Worm (Caenorhabditis elegans): ENCODE results near the gene R09A8.1.

The R09A8.1 gene

ce11 chrX:12635010-12635409 lies 21.5 kb downstream of the R09A8.1 start:
- TF ChIP-seq ref-1 (GFP tag; conservative IDR thresholded peaks at IDR 0.05), result no peak
- no peak for TF ChIP-seq flt-1 (GFP tag; IDR thresholded peaks at IDR 0.05)
- TF ChIP-seq klf-2 (GFP tag; conservative IDR thresholded peaks at IDR 0.05), result no peak
- no peak for TF ChIP-seq T22C8.4 (GFP tag; IDR thresholded peaks at IDR 0.05)
- TF ChIP-seq tab-1 (GFP tag; IDR thresholded peaks at IDR 0.05), result no peak
- TF ChIP-seq ztf-23 (GFP tag; IDR thresholded peaks at IDR 0.05), result no peak
- TF ChIP-seq med-1 (GFP tag; optimal IDR thresholded peaks at IDR 0.05; ENCODE audit: insufficient read depth), result no peak
- TF ChIP-seq cog-1 (tag; optimal IDR thresholded peaks at IDR 0.05), result no peak
- TF ChIP-seq ztf-29 (GFP tag; IDR thresholded peaks at IDR 0.05), result no peak

- TF ChIP-seq klf-2 (GFP tag; conservative IDR thresholded peaks at IDR 0.05) (no peak), ztf-23 (GFP tag; IDR thresholded peaks at IDR 0.05) (no peak), ztf-29 (GFP tag; IDR thresholded peaks at IDR 0.05) (no peak), cog-1 (tag; optimal IDR thresholded peaks at IDR 0.05) (no peak), tab-1 (GFP tag; IDR thresholded peaks at IDR 0.05) (no peak), flt-1 (GFP tag; IDR thresholded peaks at IDR 0.05) (0 out of 2 replicates have a peak, but pooled peaks have one; percentile 30)
Measured at ce11 chrX:12636242-12636641, 22.7 kb downstream of the R09A8.1 start.

ce11 chrX:12637978-12638377 lies 24.4 kb downstream of the R09A8.1 start:
- TF ChIP-seq med-1 (GFP tag; optimal IDR thresholded peaks at IDR 0.05; ENCODE audit: insufficient read depth) (no peak), ref-1 (GFP tag; conservative IDR thresholded peaks at IDR 0.05) (no peak), ztf-23 (GFP tag; IDR thresholded peaks at IDR 0.05) (no peak), flt-1 (GFP tag; IDR thresholded peaks at IDR 0.05) (no peak), tab-1 (GFP tag; IDR thresholded peaks at IDR 0.05) (no peak), ztf-29 (GFP tag; IDR thresholded peaks at IDR 0.05) (no peak), cog-1 (tag; optimal IDR thresholded peaks at IDR 0.05) (no peak), T22C8.4 (GFP tag; IDR thresholded peaks at IDR 0.05) (no peak), klf-2 (GFP tag; conservative IDR thresholded peaks at IDR 0.05) (no peak)

ce11 chrX:12640459-12640858 lies 26.9 kb downstream of the R09A8.1 start, which contains the start of gene R09A8.5:
Gene R09A8.5 (minus strand): TSS chrX:12640559.
- no peak for TF ChIP-seq flt-1 (GFP tag; IDR thresholded peaks at IDR 0.05)
- TF ChIP-seq T22C8.4 (GFP tag; IDR thresholded peaks at IDR 0.05), result no peak
- TF ChIP-seq cog-1 (tag; optimal IDR thresholded peaks at IDR 0.05), result no peak
- no peak for TF ChIP-seq ztf-29 (GFP tag; IDR thresholded peaks at IDR 0.05)
- TF ChIP-seq klf-2 (GFP tag; conservative IDR thresholded peaks at IDR 0.05), result no peak
- TF ChIP-seq tab-1 (GFP tag; IDR thresholded peaks at IDR 0.05), result no peak
- no peak for TF ChIP-seq ztf-23 (GFP tag; IDR thresholded peaks at IDR 0.05)
- no peak for TF ChIP-seq med-1 (GFP tag; optimal IDR thresholded peaks at IDR 0.05; ENCODE audit: insufficient read depth)
- TF ChIP-seq ref-1 (GFP tag; conservative IDR thresholded peaks at IDR 0.05), result no peak

- TF ChIP-seq ztf-29 (GFP tag; IDR thresholded peaks at IDR 0.05), result no peak
- no peak for TF ChIP-seq ref-1 (GFP tag; conservative IDR thresholded peaks at IDR 0.05)
- TF ChIP-seq tab-1 (GFP tag; IDR thresholded peaks at IDR 0.05), result no peak
- no peak for TF ChIP-seq klf-2 (GFP tag; conservative IDR thresholded peaks at IDR 0.05)
- no peak for TF ChIP-seq cog-1 (tag; optimal IDR thresholded peaks at IDR 0.05)
- TF ChIP-seq med-1 (GFP tag; optimal IDR thresholded peaks at IDR 0.05; ENCODE audit: insufficient read depth), result no peak
- TF ChIP-seq T22C8.4 (GFP tag; IDR thresholded peaks at IDR 0.05), result no peak
- no peak for TF ChIP-seq flt-1 (GFP tag; IDR thresholded peaks at IDR 0.05)
- TF ChIP-seq ztf-23 (GFP tag; IDR thresholded peaks at IDR 0.05), result no peak
Measured at ce11 chrX:12640961-12641360, 27.4 kb downstream of the R09A8.1 start.

ce11 chrX:12642952-12643351 lies 29.4 kb downstream of the R09A8.1 start:
- no peak for TF ChIP-seq T22C8.4 (GFP tag; IDR thresholded peaks at IDR 0.05)
- no peak for TF ChIP-seq klf-2 (GFP tag; conservative IDR thresholded peaks at IDR 0.05)
- no peak for TF ChIP-seq med-1 (GFP tag; optimal IDR thresholded peaks at IDR 0.05; ENCODE audit: insufficient read depth)
- TF ChIP-seq ztf-23 (GFP tag; IDR thresholded peaks at IDR 0.05), result no peak
- TF ChIP-seq ref-1 (GFP tag; conservative IDR thresholded peaks at IDR 0.05), result no peak
- TF ChIP-seq flt-1 (GFP tag; IDR thresholded peaks at IDR 0.05), result no peak
- TF ChIP-seq tab-1 (GFP tag; IDR thresholded peaks at IDR 0.05), result no peak
- no peak for TF ChIP-seq cog-1 (tag; optimal IDR thresholded peaks at IDR 0.05)
- no peak for TF ChIP-seq ztf-29 (GFP tag; IDR thresholded peaks at IDR 0.05)

ce11 chrX:12645846-12646245 lies 32.3 kb downstream of the R09A8.1 start:
- TF ChIP-seq med-1 (GFP tag; optimal IDR thresholded peaks at IDR 0.05; ENCODE audit: insufficient read depth) (no peak), ztf-29 (GFP tag; IDR thresholded peaks at IDR 0.05) (no peak), ztf-23 (GFP tag; IDR thresholded peaks at IDR 0.05) (no peak), flt-1 (GFP tag; IDR thresholded peaks at IDR 0.05) (no peak), cog-1 (tag; optimal IDR thresholded peaks at IDR 0.05) (no peak), klf-2 (GFP tag; conservative IDR thresholded peaks at IDR 0.05) (no peak), tab-1 (GFP tag; IDR thresholded peaks at IDR 0.05) (no peak), ref-1 (GFP tag; conservative IDR thresholded peaks at IDR 0.05) (no peak), T22C8.4 (GFP tag; IDR thresholded peaks at IDR 0.05) (no peak)

ce11 chrX:12646546-12647167 lies 33.1 kb downstream of the R09A8.1 start, which contains the start of gene zmp-5:
Gene zmp-5 (plus strand): TSS chrX:12647117.
- no peak for TF ChIP-seq tab-1 (GFP tag; IDR thresholded peaks at IDR 0.05)
- no peak for TF ChIP-seq med-1 (GFP tag; optimal IDR thresholded peaks at IDR 0.05; ENCODE audit: insufficient read depth)
- TF ChIP-seq ztf-23 (GFP tag; IDR thresholded peaks at IDR 0.05), result no peak

- TF ChIP-seq ztf-29 (GFP tag; IDR thresholded peaks at IDR 0.05), result no peak
- TF ChIP-seq tab-1 (GFP tag; IDR thresholded peaks at IDR 0.05), result 0 out of 2 replicates have a peak, but pooled peaks have one; percentile 27
Measured at ce11 chrX:12655339-12655875, 41.9 kb downstream of the R09A8.1 start.

All from whole organism, midembryonic.